Worm (Caenorhabditis elegans): ENCODE measurements around the gene snai-1.
A peak's percentile ranks its signal among the peaks of the same experiment; 100 is the strongest.

snai-1 gene

ce11 chrIV:313615-314014 lies at the start of gene snai-1:
Gene snai-1, minus strand, starts transcription at chrIV:313715.
- no peak for TF ChIP-seq mml-1 (tag; optimal IDR thresholded peaks at IDR 0.05)
- no peak for TF ChIP-seq mdl-1 (tag; optimal IDR thresholded peaks at IDR 0.05)
- no peak for TF ChIP-seq tbx-2 (tag; optimal IDR thresholded peaks at IDR 0.05)

ce11 chrIV:343279-343678 lies 29.8 kb upstream of the snai-1 start:
- TF ChIP-seq nhr-25 (tag; optimal IDR thresholded peaks at IDR 0.05), result no peak
- TF ChIP-seq nfya-1 (tag; optimal IDR thresholded peaks at IDR 0.05; ENCODE audit: insufficient read depth), result no peak
- no peak for TF ChIP-seq elt-3 (tag; optimal IDR thresholded peaks at IDR 0.05)
- no peak for TF ChIP-seq fkh-2 (tag; optimal IDR thresholded peaks at IDR 0.05)
- TF ChIP-seq tbx-2 (tag; optimal IDR thresholded peaks at IDR 0.05), result no peak
- TF ChIP-seq ztf-11 (tag; optimal IDR thresholded peaks at IDR 0.05), result no peak
- no peak for TF ChIP-seq elt-2 (tag; optimal IDR thresholded peaks at IDR 0.05)
- TF ChIP-seq nhr-237 (tag; optimal IDR thresholded peaks at IDR 0.05), result no peak
- no peak for TF ChIP-seq mml-1 (tag; optimal IDR thresholded peaks at IDR 0.05)
- TF ChIP-seq zag-1 (tag; optimal IDR thresholded peaks at IDR 0.05), result no peak
- TF ChIP-seq nhr-77 (tag; optimal IDR thresholded peaks at IDR 0.05), result no peak
- no peak for TF ChIP-seq daf-12 (tag; optimal IDR thresholded peaks at IDR 0.05)
- TF ChIP-seq lin-39 (tag; optimal IDR thresholded peaks at IDR 0.05), result no peak
- no peak for TF ChIP-seq elt-1 (tag; optimal IDR thresholded peaks at IDR 0.05)

ce11 chrIV:339508-339907 lies 26.0 kb upstream of the snai-1 start, which contains the start of gene cdh-8:
Gene cdh-8, plus strand, starts transcription at chrIV:339808.
- TF ChIP-seq ztf-4 (tag; optimal IDR thresholded peaks at IDR 0.05) (no peak), elt-1 (tag; optimal IDR thresholded peaks at IDR 0.05) (no peak), pqm-1 (tag; optimal IDR thresholded peaks at IDR 0.05) (no peak), jun-1 (tag; optimal IDR thresholded peaks at IDR 0.05) (no peak), egl-5 (tag; optimal IDR thresholded peaks at IDR 0.05) (no peak), nhr-76 (tag; optimal IDR thresholded peaks at IDR 0.05) (no peak), fkh-10 (GFP tag; optimal IDR thresholded peaks at IDR 0.05) (no peak), fos-1 (tag; optimal IDR thresholded peaks at IDR 0.05) (no peak), nhr-11 (tag; optimal IDR thresholded peaks at IDR 0.05) (no peak), elt-3 (tag; optimal IDR thresholded peaks at IDR 0.05) (no peak), lin-39 (tag; optimal IDR thresholded peaks at IDR 0.05) (no peak), zag-1 (tag; optimal IDR thresholded peaks at IDR 0.05) (no peak), nhr-43 (tag; optimal IDR thresholded peaks at IDR 0.05; ENCODE audit: poor library complexity, severe bottlenecking) (no peak), fkh-2 (tag; optimal IDR thresholded peaks at IDR 0.05) (no peak), nfya-1 (tag; optimal IDR thresholded peaks at IDR 0.05; ENCODE audit: insufficient read depth) (no peak), lsy-12 (tag; optimal IDR thresholded peaks at IDR 0.05) (no peak), nhr-77 (tag; optimal IDR thresholded peaks at IDR 0.05) (no peak), ceh-82 (tag; optimal IDR thresholded peaks at IDR 0.05) (no peak)

- TF ChIP-seq nhr-25 (tag; optimal IDR thresholded peaks at IDR 0.05) (no peak), lin-39 (tag; optimal IDR thresholded peaks at IDR 0.05) (no peak), mdl-1 (tag; optimal IDR thresholded peaks at IDR 0.05) (no peak)
Measured at ce11 chrIV:338192-338831, 24.8 kb upstream of the snai-1 start.

- TF ChIP-seq ztf-11 (tag; optimal IDR thresholded peaks at IDR 0.05), result no peak
- no peak for TF ChIP-seq nhr-43 (tag; optimal IDR thresholded peaks at IDR 0.05; ENCODE audit: poor library complexity, severe bottlenecking)
- no peak for TF ChIP-seq hmg-11 (tag; optimal IDR thresholded peaks at IDR 0.05)
- no peak for TF ChIP-seq eor-1 (tag; optimal IDR thresholded peaks at IDR 0.05)
- TF ChIP-seq sea-2 (GFP tag; optimal IDR thresholded peaks at IDR 0.05), result no peak
- no peak for TF ChIP-seq ceh-9 (tag; optimal IDR thresholded peaks at IDR 0.05)
- no peak for TF ChIP-seq elt-1 (tag; optimal IDR thresholded peaks at IDR 0.05)
- TF ChIP-seq nhr-12 (tag; optimal IDR thresholded peaks at IDR 0.05), result no peak
- TF ChIP-seq skn-1 (tag; optimal IDR thresholded peaks at IDR 0.05), result no peak
- TF ChIP-seq ztf-4 (tag; optimal IDR thresholded peaks at IDR 0.05), result no peak
- no peak for TF ChIP-seq fkh-2 (tag; optimal IDR thresholded peaks at IDR 0.05)
- no peak for TF ChIP-seq fkh-10 (GFP tag; optimal IDR thresholded peaks at IDR 0.05)
- no peak for TF ChIP-seq aly-2 (tag; optimal IDR thresholded peaks at IDR 0.05)
- peak; percentile 10 for TF ChIP-seq ceh-28 (tag; optimal IDR thresholded peaks at IDR 0.05)
- no peak for TF ChIP-seq nhr-76 (tag; optimal IDR thresholded peaks at IDR 0.05)
- peak; percentile 64 for TF ChIP-seq pqm-1 (tag; optimal IDR thresholded peaks at IDR 0.05)
- no peak for TF ChIP-seq nhr-28 (tag; optimal IDR thresholded peaks at IDR 0.05)
- TF ChIP-seq jun-1 (tag; optimal IDR thresholded peaks at IDR 0.05), result no peak
- TF ChIP-seq elt-2 (tag; optimal IDR thresholded peaks at IDR 0.05), result peak; percentile 80
Measured at ce11 chrIV:337128-337646, 23.7 kb upstream of the snai-1 start, which contains the start of gene pxmp-4. Gene pxmp-4, minus strand, starts transcription at chrIV:337178.

All from whole organism, L3 larva.